Worm (Caenorhabditis elegans) whole organism, late embryonic: ENCODE data around the gene srt-18.

Experiments
- C08G9.2 ChIP-seq: sonication (generic microtip); optimal IDR thresholded peaks from 2 replicates; lab custom pipeline; 2016; ENCODE audit warnings: mild to moderate bottlenecking, missing genetic modification characterization, moderate library complexity, missing compliant biosample characterization
- C38D4.7 ChIP-seq: fragments of 200-800 bp; sonication (Bioruptor generic); optimal IDR thresholded peaks from 2 replicates; lab custom pipeline; 2018; ENCODE audit warnings: mild to moderate bottlenecking, missing genetic modification characterization, moderate library complexity, missing compliant biosample characterization
- F13H6.1 ChIP-seq: sonication (generic microtip); optimal IDR thresholded peaks from 2 replicates; lab custom pipeline; 2016; ENCODE audit warnings: missing genetic modification characterization, missing compliant biosample characterization
- K09A11.1 ChIP-seq: sonication (generic microtip); optimal IDR thresholded peaks from 2 replicates; lab custom pipeline; 2017; ENCODE audit warnings: antibody characterized with exemption, mild to moderate bottlenecking, missing genetic modification characterization, missing compliant biosample characterization; ENCODE audit not compliant: insufficient read depth
- T23F11.4 ChIP-seq: fragments of 200-800 bp; sonication (Bioruptor generic); optimal IDR thresholded peaks from 2 replicates; lab custom pipeline; 2018; ENCODE audit warnings: mild to moderate bottlenecking, missing genetic modification characterization, missing compliant biosample characterization
- ama-1 ChIP-seq: fragments of 150-350 bp; optimal IDR thresholded peaks from 2 replicates; lab custom pipeline; 2014
- ceh-14 ChIP-seq: sonication (generic microtip); optimal IDR thresholded peaks from 2 replicates; lab custom pipeline; 2016; ENCODE audit warnings: missing genotype, missing genetic modification characterization, missing compliant biosample characterization
- ceh-18 ChIP-seq: sonication (generic microtip); optimal IDR thresholded peaks from 2 replicates; lab custom pipeline; 2016; ENCODE audit warnings: missing genetic modification characterization, missing compliant biosample characterization
- ceh-19 ChIP-seq: fragments of 200-800 bp; sonication (Bioruptor generic); optimal IDR thresholded peaks from 2 replicates; lab custom pipeline; 2018; ENCODE audit warnings: mild to moderate bottlenecking, missing genetic modification characterization, missing compliant biosample characterization
- ceh-22 ChIP-seq: sonication (generic microtip); optimal IDR thresholded peaks from 2 replicates; lab custom pipeline; 2017; ENCODE audit warnings: missing biosample characterization, missing genetic modification characterization
- ceh-30 ChIP-seq: fragments of 150-350 bp; optimal IDR thresholded peaks from 2 replicates; lab custom pipeline; 2014; ENCODE audit warnings: missing biosample characterization, missing genetic modification characterization
- ceh-31 ChIP-seq: sonication (generic microtip); optimal IDR thresholded peaks from 2 replicates; lab custom pipeline; 2016; ENCODE audit warnings: missing genetic modification characterization, missing compliant biosample characterization
- ceh-34 ChIP-seq: sonication (generic microtip); optimal IDR thresholded peaks from 2 replicates; lab custom pipeline; 2016; ENCODE audit warnings: mild to moderate bottlenecking, missing genetic modification characterization, missing compliant biosample characterization
- ceh-6 ChIP-seq: fragments of 200-800 bp; sonication (Bioruptor generic); optimal IDR thresholded peaks from 2 replicates; lab custom pipeline; 2018; ENCODE audit warnings: mild to moderate bottlenecking, missing genetic modification characterization, missing compliant biosample characterization
- ceh-9 ChIP-seq: sonication (generic microtip); optimal IDR thresholded peaks from 2 replicates; lab custom pipeline; 2016; ENCODE audit warnings: mild to moderate bottlenecking, missing genetic modification characterization, inconsistent platforms, missing compliant biosample characterization
- che-1 ChIP-seq: sonication (generic microtip); optimal IDR thresholded peaks from 2 replicates; lab custom pipeline; 2016; ENCODE audit warnings: mild to moderate bottlenecking, missing genetic modification characterization, missing compliant biosample characterization
- dve-1 ChIP-seq: sonication (generic microtip); optimal IDR thresholded peaks from 2 replicates; lab custom pipeline; 2017; ENCODE audit warnings: antibody characterized with exemption, mild to moderate bottlenecking, missing genetic modification characterization, missing compliant biosample characterization
- elt-2 ChIP-seq: sonication (generic microtip); optimal IDR thresholded peaks from 2 replicates; lab custom pipeline; 2016; ENCODE audit warnings: missing genetic modification reagents, missing genetic modification characterization, missing compliant biosample characterization
- elt-4 ChIP-seq: sonication (generic microtip); optimal IDR thresholded peaks from 2 replicates; lab custom pipeline; 2016; ENCODE audit warnings: missing genetic modification characterization, missing compliant biosample characterization
- eyg-1 ChIP-seq: sonication (generic microtip); optimal IDR thresholded peaks from 2 replicates; lab custom pipeline; 2016; ENCODE audit warnings: missing genotype, missing genetic modification characterization, missing compliant biosample characterization
- fkh-6 ChIP-seq: sonication (generic microtip); optimal IDR thresholded peaks from 2 replicates; lab custom pipeline; 2016; ENCODE audit warnings: missing genetic modification characterization, missing compliant biosample characterization
- gmeb-2 ChIP-seq: sonication (generic microtip); optimal IDR thresholded peaks from 2 replicates; lab custom pipeline; 2016; ENCODE audit warnings: missing genetic modification characterization, inconsistent platforms, missing compliant biosample characterization
- hlh-13 ChIP-seq: fragments of 200-800 bp; sonication (Bioruptor generic); optimal IDR thresholded peaks from 2 replicates; lab custom pipeline; 2018; ENCODE audit warnings: mild to moderate bottlenecking, missing genetic modification characterization, missing compliant biosample characterization
- hlh-6 ChIP-seq: sonication (generic microtip); optimal IDR thresholded peaks from 2 replicates; lab custom pipeline; 2016; ENCODE audit warnings: missing genotype, missing genetic modification characterization, missing compliant biosample characterization
- hlh-8 ChIP-seq: sonication (generic microtip); optimal IDR thresholded peaks from 2 replicates; lab custom pipeline; 2016; ENCODE audit warnings: missing genotype, missing genetic modification characterization, missing compliant biosample characterization
- lim-6 ChIP-seq: sonication (generic microtip); optimal IDR thresholded peaks from 2 replicates; lab custom pipeline; 2016; ENCODE audit warnings: missing genetic modification characterization, missing compliant biosample characterization
- nfya-1 ChIP-seq: sonication (generic microtip); optimal IDR thresholded peaks from 2 replicates; lab custom pipeline; 2017; ENCODE audit warnings: missing genetic modification characterization, mild to moderate bottlenecking, missing compliant biosample characterization, antibody characterized with exemption, moderate library complexity
- nhr-11 ChIP-seq: fragments of 150-350 bp; optimal IDR thresholded peaks from 2 replicates; lab custom pipeline; 2014; ENCODE audit warnings: missing biosample characterization, missing genetic modification characterization
- npax-4 ChIP-seq: sonication (generic microtip); optimal IDR thresholded peaks from 2 replicates; lab custom pipeline; 2016; ENCODE audit warnings: missing genetic modification characterization, missing compliant biosample characterization
- pag-3 ChIP-seq: sonication (generic microtip); optimal IDR thresholded peaks from 2 replicates; lab custom pipeline; 2016; ENCODE audit warnings: missing compliant biosample characterization, missing genetic modification characterization, borderline replicate concordance
- pat-9 ChIP-seq: fragments of 200-800 bp; sonication (Bioruptor generic); optimal IDR thresholded peaks from 2 replicates; lab custom pipeline; 2018; ENCODE audit warnings: mild to moderate bottlenecking, missing genetic modification characterization, moderate library complexity, missing compliant biosample characterization
- pha-2 ChIP-seq: sonication (generic microtip); optimal IDR thresholded peaks from 2 replicates; lab custom pipeline; 2017; ENCODE audit warnings: mild to moderate bottlenecking, missing genetic modification characterization, missing compliant biosample characterization
- pros-1 ChIP-seq: fragments of 150-350 bp; optimal IDR thresholded peaks from 2 replicates; lab custom pipeline; 2014; ENCODE audit warnings: missing biosample characterization, missing genetic modification reagents, missing genetic modification characterization
- ref-2 ChIP-seq: sonication (generic microtip); optimal IDR thresholded peaks from 2 replicates; lab custom pipeline; 2016; ENCODE audit warnings: missing genetic modification characterization, missing compliant biosample characterization
- sdc-2 ChIP-seq: sonication (generic microtip); optimal IDR thresholded peaks from 2 replicates; lab custom pipeline; 2016; ENCODE audit warnings: missing genotype, missing genetic modification characterization, missing compliant biosample characterization
- sox-2 ChIP-seq: fragments of 200-800 bp; sonication (Bioruptor generic); IDR thresholded peaks from 2 replicates; pipeline ENCODE4 v1.3.6; 2022; ENCODE audit warnings: missing genetic modification reagents, missing genetic modification characterization, missing compliant biosample characterization
- syd-9 ChIP-seq: sonication (generic microtip); optimal IDR thresholded peaks from 2 replicates; lab custom pipeline; 2016; ENCODE audit warnings: mild to moderate bottlenecking, missing genetic modification characterization, moderate library complexity, missing compliant biosample characterization
- ttx-3 ChIP-seq: sonication (generic microtip); optimal IDR thresholded peaks from 2 replicates; lab custom pipeline; 2016; ENCODE audit warnings: missing genetic modification reagents, missing genetic modification characterization, missing compliant biosample characterization
- unc-3 ChIP-seq, 2 experiments: fragments of 200-800 bp in 1 of 2; sonication (Bioruptor generic) in 1 of 2; sonication (generic microtip) in 1 of 2; conservative IDR thresholded peaks in 1 of 2; optimal IDR thresholded peaks in 1 of 2; 2 replicates each; pipeline versions ENCODE4 v1.3.6 to Lab custom; 2016 to 2022; ENCODE audit warnings: missing compliant biosample characterization in 2 of 2, missing genetic modification characterization in 2 of 2, missing genetic modification reagents in 1 of 2
- unc-42 ChIP-seq: sonication (generic microtip); optimal IDR thresholded peaks from 2 replicates; lab custom pipeline; 2016; ENCODE audit warnings: missing genotype, missing genetic modification characterization, missing compliant biosample characterization
- unc-55 ChIP-seq: sonication (generic microtip); optimal IDR thresholded peaks from 2 replicates; lab custom pipeline; 2017; ENCODE audit warnings: missing biosample characterization, missing genetic modification reagents, missing genetic modification characterization
- unc-86 ChIP-seq: sonication (generic microtip); optimal IDR thresholded peaks from 2 replicates; lab custom pipeline; 2016; ENCODE audit warnings: missing genetic modification characterization, missing compliant biosample characterization
- ztf-16 ChIP-seq: sonication (generic microtip); optimal IDR thresholded peaks from 2 replicates; lab custom pipeline; 2017; ENCODE audit warnings: missing genetic modification characterization, missing compliant biosample characterization

srt-18 gene

DNA sequence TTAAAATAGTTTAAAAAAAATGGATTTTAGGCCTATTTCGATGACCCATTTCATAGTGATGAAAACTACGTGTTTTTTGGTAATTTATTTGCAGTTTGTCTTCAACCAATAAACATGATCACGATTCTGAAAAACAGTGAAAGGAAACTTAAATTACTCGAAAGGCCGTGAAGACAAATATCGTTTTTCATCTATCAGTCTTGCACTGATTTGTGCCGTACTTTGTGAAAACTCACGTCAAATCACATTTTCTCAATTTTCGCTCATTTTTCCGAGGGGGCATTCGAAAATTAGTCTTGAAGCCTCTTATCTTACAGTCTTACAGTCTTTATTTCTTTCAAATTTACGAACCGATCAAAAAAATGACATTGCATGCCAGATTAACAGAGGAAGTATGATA is 43.2 kb upstream of the srt-18 start, which contains the start of gene C25E10.11:
Gene C25E10.11, minus strand, starts transcription at position 101 of the 400 bp plus-strand sequence.
- TF ChIP-seq pag-3 (tag; lab: Kevin White, UChicago) (no peak), nfya-1 (tag; lab: Kevin White, UChicago) (no peak), ref-2 (tag; lab: Kevin White, UChicago) (no peak), hlh-6 (tag; lab: Kevin White, UChicago) (no peak), elt-2 (no peak), pha-2 (tag; lab: Kevin White, UChicago) (no peak), ceh-22 (tag; lab: Kevin White, UChicago) (no peak), lim-6 (tag; lab: Kevin White, UChicago) (no peak), fkh-6 (tag; lab: Kevin White, UChicago) (no peak), ttx-3 (no peak), elt-4 (tag; lab: Kevin White, UChicago) (no peak), ceh-18 (tag; lab: Kevin White, UChicago) (no peak), hlh-8 (tag; lab: Kevin White, UChicago) (no peak), unc-55 (GFP tag; lab: Kevin White, UChicago) (no peak), C08G9.2 (tag; lab: Kevin White, UChicago) (no peak), sdc-2 (no peak), dve-1 (tag; lab: Kevin White, UChicago) (no peak), C38D4.7 (GFP tag; lab: Kevin White, UChicago) (no peak), ceh-34 (tag; lab: Kevin White, UChicago) (no peak)

DNA sequence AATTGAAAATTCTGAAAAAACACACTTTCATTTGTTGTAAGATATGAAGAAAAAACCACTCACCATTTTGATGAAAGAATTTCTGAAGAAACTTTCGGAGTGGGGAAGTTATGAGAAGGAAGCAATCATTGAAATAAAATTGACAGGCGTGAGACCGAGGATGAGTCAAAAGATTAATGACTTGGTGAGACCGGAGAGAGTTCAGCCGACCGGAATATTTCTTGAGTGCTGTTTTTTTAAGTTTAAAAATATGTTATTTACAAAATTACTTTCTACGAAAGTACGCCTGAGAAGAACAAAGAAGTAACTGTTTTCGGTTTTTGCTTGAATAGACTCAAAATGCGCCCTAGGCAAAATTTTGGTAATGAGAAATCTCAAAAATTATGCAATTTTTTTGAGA is 40.8 kb upstream of the srt-18 start, which contains the start of gene C25E10.10:
Gene C25E10.10, minus strand, starts transcription at position 101 of the 400 bp plus-strand sequence.
- TF ChIP-seq T23F11.4 (GFP tag; lab: Kevin White, UChicago) (no peak), syd-9 (tag; lab: Kevin White, UChicago) (no peak), C38D4.7 (GFP tag; lab: Kevin White, UChicago) (no peak), pat-9 (tag; lab: Kevin White, UChicago) (no peak), ceh-14 (no peak), gmeb-2 (no peak), F13H6.1 (tag; lab: Kevin White, UChicago) (no peak), ceh-6 (GFP tag; lab: Kevin White, UChicago) (no peak), K09A11.1 (no peak), sdc-2 (no peak), ama-1 (lab: Kevin White, UChicago) (no peak), nfya-1 (tag; lab: Kevin White, UChicago) (no peak), unc-55 (GFP tag; lab: Kevin White, UChicago) (no peak), unc-3 (GFP tag; conservative IDR thresholded peaks at IDR 0.05; lab: Robert Waterston, UW) (no peak), unc-3 (tag; optimal IDR thresholded peaks at IDR 0.05; lab: Kevin White, UChicago) (no peak), ceh-9 (tag; lab: Kevin White, UChicago) (no peak), ceh-34 (tag; lab: Kevin White, UChicago) (no peak), eyg-1 (tag; lab: Kevin White, UChicago) (no peak), pros-1 (tag; lab: Kevin White, UChicago) (no peak), sox-2 (no peak)

DNA sequence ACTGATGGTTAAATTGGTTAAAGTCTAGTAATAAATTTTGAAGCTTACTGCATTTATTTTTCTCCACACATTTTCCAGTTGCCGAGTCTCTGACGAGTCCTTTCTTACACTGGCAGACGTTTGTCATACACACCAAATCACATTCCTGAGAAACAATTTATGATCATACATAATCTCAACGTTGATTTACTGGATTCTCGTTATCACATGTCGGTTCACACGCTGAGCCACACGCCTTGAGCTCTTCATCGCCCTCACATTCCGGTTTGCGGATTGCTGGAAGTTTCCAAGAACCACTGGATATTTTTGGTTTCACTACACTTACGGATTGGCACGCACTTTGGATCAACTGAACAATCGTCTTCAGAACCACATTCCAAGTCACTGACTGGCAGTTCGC is 40.2 kb upstream of the srt-18 start:
- TF ChIP-seq unc-42 (tag; lab: Kevin White, UChicago) (no peak), ceh-19 (no peak), ref-2 (tag; lab: Kevin White, UChicago) (no peak), gmeb-2 (no peak), sox-2 (no peak), ztf-16 (no peak), ceh-31 (tag; lab: Kevin White, UChicago) (no peak), hlh-13 (GFP tag; lab: Kevin White, UChicago) (no peak), unc-86 (tag; lab: Kevin White, UChicago) (no peak), eyg-1 (tag; lab: Kevin White, UChicago) (no peak), ceh-30 (tag; lab: Kevin White, UChicago) (no peak), nhr-11 (tag; lab: Kevin White, UChicago) (no peak), K09A11.1 (no peak), C38D4.7 (GFP tag; lab: Kevin White, UChicago) (no peak), F13H6.1 (tag; lab: Kevin White, UChicago) (no peak), ceh-14 (no peak), T23F11.4 (GFP tag; lab: Kevin White, UChicago) (no peak), npax-4 (tag; lab: Kevin White, UChicago) (no peak), C08G9.2 (tag; lab: Kevin White, UChicago) (no peak), che-1 (no peak)
